Worm (Caenorhabditis elegans) whole organism, L4 larva: ENCODE data around the gene nex-2.
A peak's percentile ranks its signal among the peaks of the same experiment; 100 is the strongest.

Source experiments
- D1046.2 ChIP-seq: fragments of 200-800 bp; sonication (Bioruptor generic); IDR thresholded peaks from 2 replicates; pipeline ENCODE4 v1.3.6; 2022; ENCODE audit warnings: missing genetic modification characterization, missing compliant biosample characterization
- F37D6.2 ChIP-seq: sonication (generic microtip); optimal IDR thresholded peaks from 2 replicates; lab custom pipeline; 2016; ENCODE audit warnings: mild to moderate bottlenecking, missing genetic modification characterization, missing compliant biosample characterization
- R02D3.7 ChIP-seq: fragments of 150-350 bp; sonication (generic microtip); optimal IDR thresholded peaks from 3 replicates; lab custom pipeline; 2014; ENCODE audit warnings: missing biosample characterization, missing genetic modification characterization
- Y105C5A.15 ChIP-seq: fragments of 200-800 bp; sonication (Bioruptor generic); IDR thresholded peaks from 2 replicates; pipeline ENCODE4 v1.3.6; 2022; ENCODE audit warnings: missing genetic modification characterization, missing compliant biosample characterization
- Y48G9A.11 ChIP-seq: fragments of 200-800 bp; sonication (Bioruptor generic); IDR thresholded peaks from 2 replicates; pipeline ENCODE4 v1.3.6; 2022; ENCODE audit warnings: missing genetic modification reagents, missing genetic modification characterization, missing compliant biosample characterization
- aha-1 ChIP-seq: fragments of 150-350 bp; peaks from one replicate; lab custom pipeline; 2014; ENCODE audit warnings: missing biosample characterization, missing genetic modification characterization
- arid-1 ChIP-seq: fragments of 200-800 bp; sonication (Bioruptor generic); conservative IDR thresholded peaks from 2 replicates; pipeline ENCODE4 v1.3.6; 2022; ENCODE audit warnings: missing genetic modification reagents, missing genetic modification characterization, missing compliant biosample characterization
- ceh-20 ChIP-seq: fragments of 200-800 bp; sonication (Bioruptor generic); IDR thresholded peaks from 2 replicates; pipeline ENCODE4 v1.3.6; 2022; ENCODE audit warnings: missing genetic modification reagents, missing genetic modification characterization, missing compliant biosample characterization
- ceh-28 ChIP-seq: fragments of 150-350 bp; optimal IDR thresholded peaks from 2 replicates; lab custom pipeline; 2014; ENCODE audit warnings: missing biosample characterization, missing genetic modification reagents, missing genetic modification characterization
- ceh-44 ChIP-seq: fragments of 200-800 bp; sonication (Bioruptor generic); IDR thresholded peaks from 2 replicates; pipeline ENCODE4 v1.3.6; 2022; ENCODE audit warnings: missing genetic modification reagents, missing genetic modification characterization, missing compliant biosample characterization
- dpl-1 ChIP-seq: fragments of 150-350 bp; optimal IDR thresholded peaks from 2 replicates; lab custom pipeline; 2014; ENCODE audit warnings: missing biosample characterization, missing genetic modification reagents, missing genetic modification characterization
- duxl-1 ChIP-seq: sonication (generic microtip); optimal IDR thresholded peaks from 2 replicates; lab custom pipeline; 2016; ENCODE audit warnings: mild to moderate bottlenecking, missing genetic modification characterization, moderate library complexity, missing compliant biosample characterization; ENCODE audit not compliant: poor library complexity
- egl-43 ChIP-seq: fragments of 200-800 bp; sonication (Bioruptor generic); IDR thresholded peaks from 2 replicates; pipeline ENCODE4 v1.3.6; 2022; ENCODE audit warnings: missing genetic modification reagents, missing genetic modification characterization, missing compliant biosample characterization
- hlh-30 ChIP-seq: sonication (generic microtip); optimal IDR thresholded peaks from 2 replicates; lab custom pipeline; 2017; ENCODE audit warnings: antibody characterized with exemption, mild to moderate bottlenecking, missing genetic modification characterization, missing compliant biosample characterization; ENCODE audit not compliant: insufficient read depth
- lin-29 ChIP-seq: fragments of 200-800 bp; sonication (Bioruptor generic); IDR thresholded peaks from 2 replicates; pipeline ENCODE4 v1.3.6; 2022; ENCODE audit warnings: missing genetic modification reagents, missing genetic modification characterization, missing compliant biosample characterization
- lin-38 ChIP-seq: fragments of 200-800 bp; sonication (Bioruptor generic); IDR thresholded peaks from 2 replicates; pipeline ENCODE4 v1.3.6; 2022; ENCODE audit warnings: missing genetic modification reagents, missing genetic modification characterization, missing compliant biosample characterization
- lir-3 ChIP-seq: sonication (generic microtip); optimal IDR thresholded peaks from 2 replicates; lab custom pipeline; 2016; ENCODE audit warnings: mild to moderate bottlenecking, missing genetic modification characterization, missing compliant biosample characterization
- mep-1 ChIP-seq: fragments of 150-350 bp; sonication (generic microtip); optimal IDR thresholded peaks from 3 replicates; lab custom pipeline; 2014; ENCODE audit warnings: missing biosample characterization, missing genetic modification characterization
- mxl-2 ChIP-seq: fragments of 200-800 bp; sonication (Bioruptor generic); conservative IDR thresholded peaks from 2 replicates; pipeline ENCODE4 v1.3.6; 2022; ENCODE audit warnings: missing genetic modification reagents, missing genetic modification characterization, missing compliant biosample characterization
- nhr-25 ChIP-seq: sonication (generic microtip); optimal IDR thresholded peaks from 2 replicates; lab custom pipeline; 2017; ENCODE audit warnings: missing genetic modification characterization, mild to moderate bottlenecking, missing compliant biosample characterization, antibody characterized with exemption, moderate library complexity, borderline replicate concordance; ENCODE audit not compliant: insufficient read depth
- php-3 ChIP-seq: fragments of 200-800 bp; sonication (Bioruptor generic); IDR thresholded peaks from 2 replicates; pipeline ENCODE4 v1.3.6; 2022; ENCODE audit warnings: missing genetic modification reagents, missing genetic modification characterization, missing compliant biosample characterization
- tag-97 ChIP-seq: fragments of 200-800 bp; sonication (Bioruptor generic); IDR thresholded peaks from 2 replicates; pipeline ENCODE4 v1.3.6; 2022; ENCODE audit warnings: missing genetic modification characterization, missing compliant biosample characterization
- tra-1 ChIP-seq: fragments of 200-800 bp; sonication (Bioruptor generic); IDR thresholded peaks from 2 replicates; pipeline ENCODE4 v1.3.6; 2022; ENCODE audit warnings: missing genetic modification reagents, missing genetic modification characterization, missing compliant biosample characterization

Gene nex-2

ce11 chrIII:10284214-10284613 is 46.0 kb downstream of the nex-2 start (continued):
- TF ChIP-seq Y105C5A.15 (GFP tag; lab: Robert Waterston, UW), result no peak
- TF ChIP-seq F37D6.2 (tag; lab: Kevin White, UChicago), result peak; percentile 68
- no peak for TF ChIP-seq lir-3 (tag; lab: Kevin White, UChicago)
- 0 out of 2 replicates have a peak, but pooled peaks have one; percentile 35 for TF ChIP-seq tra-1 (GFP tag; lab: Robert Waterston, UW)

ce11 chrIII:10278826-10279225 is 51.4 kb downstream of the nex-2 start, which contains the start of gene pad-2:
pad-2 (plus strand) TSS chrIII:10279126.
- TF ChIP-seq duxl-1 (tag; lab: Kevin White, UChicago) (no peak), mxl-2 (GFP tag; lab: Robert Waterston, UW) (no peak), mep-1 (no peak), lin-38 (GFP tag; lab: Robert Waterston, UW) (no peak), lin-29 (GFP tag; lab: Robert Waterston, UW) (no peak), dpl-1 (GFP tag; lab: Kevin White, UChicago) (no peak), aha-1 (tag; lab: Kevin White, UChicago) (no peak), F37D6.2 (tag; lab: Kevin White, UChicago) (no peak), ceh-28 (tag; lab: Kevin White, UChicago) (no peak), ceh-44 (no peak), nhr-25 (no peak), R02D3.7 (tag; lab: Kevin White, UChicago) (no peak), ceh-20 (GFP tag; lab: Robert Waterston, UW) (no peak), arid-1 (GFP tag; lab: Robert Waterston, UW) (no peak), tag-97 (GFP tag; lab: Robert Waterston, UW) (no peak), hlh-30 (tag; lab: Kevin White, UChicago) (no peak), Y48G9A.11 (no peak), php-3 (GFP tag; lab: Robert Waterston, UW) (no peak), egl-43 (GFP tag; lab: Robert Waterston, UW) (no peak), D1046.2 (GFP tag; lab: Robert Waterston, UW) (no peak)
- TF ChIP-seq, all 104 proteins: peak for 0
